Worm (Caenorhabditis elegans) whole organism, L4/young adult: ENCODE data around the gene srw-94.

Source experiments
- W03F9.2 ChIP-seq: fragments of 150-350 bp; optimal IDR thresholded peaks from 2 replicates; lab custom pipeline; 2014; ENCODE audit warnings: missing biosample characterization, missing genetic modification characterization
- dao-5 ChIP-seq: sonication (generic microtip); optimal IDR thresholded peaks from 2 replicates; lab custom pipeline; 2016; ENCODE audit warnings: missing genotype, missing genetic modification characterization, moderate library complexity, missing compliant biosample characterization
- him-1 ChIP-seq: sonication (generic microtip); optimal IDR thresholded peaks from 2 replicates; lab custom pipeline; 2016; ENCODE audit warnings: missing genotype, missing genetic modification reagents, missing genetic modification characterization, missing compliant biosample characterization

- TF ChIP-seq him-1 (no peak), dao-5 (tag; lab: Kevin White, UChicago) (no peak), W03F9.2 (no peak)
Measured at ce11 chrIV:4771792-4772191, 42.5 kb upstream of the srw-94 start, which contains the start of gene R11E3.2.
